Fruit fly (Drosophila melanogaster): Measurements from ENCODE around the gene PGRP-SA.

PGRP-SA gene

DNA sequence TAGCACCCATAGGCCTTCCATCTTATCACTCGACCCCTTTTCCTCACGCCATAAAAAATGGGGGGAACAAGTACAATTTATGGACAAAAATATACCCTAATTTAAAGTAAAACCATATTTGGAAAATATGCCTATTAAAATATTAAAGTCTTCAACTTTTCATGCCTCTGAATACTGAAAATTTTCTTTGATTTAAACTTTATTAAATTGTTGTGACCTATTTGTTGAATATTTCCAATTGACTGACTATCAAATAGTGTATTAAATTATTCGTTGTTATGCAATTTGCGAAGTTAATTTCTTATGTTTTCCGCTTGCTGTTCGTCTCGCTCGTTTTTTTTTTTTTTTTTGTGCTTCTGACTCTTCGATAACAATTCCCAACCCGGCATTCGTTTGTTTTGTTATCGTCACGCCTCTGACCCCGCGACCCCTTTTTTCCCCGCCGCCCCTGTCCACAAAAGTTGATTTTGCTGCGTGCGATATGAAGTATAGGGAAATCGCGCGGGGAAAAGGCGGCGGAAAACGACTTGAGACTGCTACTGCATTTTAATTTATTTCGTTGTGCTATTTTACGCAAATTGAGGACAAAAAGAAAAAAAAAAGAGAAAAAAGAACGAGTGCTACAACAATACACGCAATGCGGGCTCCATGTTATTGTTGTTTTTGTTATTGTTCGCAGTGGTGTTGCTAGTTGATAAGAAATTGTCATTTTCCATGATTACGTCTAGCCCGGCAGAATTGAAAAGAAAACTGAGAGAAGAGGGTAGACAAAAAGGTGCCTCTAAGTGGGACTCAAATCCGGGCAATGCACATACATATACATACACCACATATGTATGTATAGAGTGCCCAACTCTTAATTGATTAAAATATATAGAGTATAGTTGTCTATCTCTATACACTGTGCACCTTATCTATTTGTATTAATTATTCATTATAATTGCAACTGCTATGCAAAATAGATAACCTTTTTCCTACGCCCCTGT lies 39.6 kb upstream of the PGRP-SA start (continued):
- TF ChIP-seq nerfin-2 (GFP tag; IDR thresholded peaks at IDR 0.05; ENCODE audit: partially characterized antibody) (no peak), CG8924 (tag; optimal IDR thresholded peaks at IDR 0.05) (peak; percentile 76), crp (GFP tag; optimal IDR thresholded peaks at IDR 0.05) (no peak), dpn (GFP tag; optimal IDR thresholded peaks at IDR 0.05) (peak; percentile 38 to 51), CG17385 (GFP tag; optimal IDR thresholded peaks at IDR 0.05) (peak; percentile 62), CG13894 (tag; optimal IDR thresholded peaks at IDR 0.05) (no peak), CG8388 (GFP tag; optimal IDR thresholded peaks at IDR 0.05) (peak; percentile 66), HLH3B (GFP tag; IDR thresholded peaks at IDR 0.05) (peak; percentile 73), tx (GFP tag; optimal IDR thresholded peaks at IDR 0.05) (no peak), CG10321 (GFP tag; IDR thresholded peaks at IDR 0.05) (no peak), Aef1 (GFP tag; IDR thresholded peaks at IDR 0.05) (0 out of 3 replicates have a peak, but pooled peaks have one; percentile 52), Blimp-1 (GFP tag; optimal IDR thresholded peaks at IDR 0.05) (peak; percentile 74), CG1529 (GFP tag; optimal IDR thresholded peaks at IDR 0.05) (peak; percentile 33), lmd (GFP tag; IDR thresholded peaks at IDR 0.05) (peak; percentile 56), Atf6 (GFP tag; IDR thresholded peaks at IDR 0.05) (peak; percentile 56; the same call in 1 of the 2 replicates), HLH4C (GFP tag; IDR thresholded peaks at IDR 0.05; ENCODE audit: partially characterized antibody) (no peak), Dref (GFP tag; IDR thresholded peaks at IDR 0.05) (no peak), CG8359 (GFP tag; optimal IDR thresholded peaks at IDR 0.05; ENCODE audit: borderline replicate concordance) (no peak), zfh2 (GFP tag; optimal IDR thresholded peaks at IDR 0.05) (no peak), az2 (GFP tag; optimal IDR thresholded peaks at IDR 0.05) (peak; percentile 66), Rx (GFP tag; IDR thresholded peaks at IDR 0.05) (no peak), ham (GFP tag; IDR thresholded peaks at IDR 0.05) (no peak), Deaf1 (tag; optimal IDR thresholded peaks at IDR 0.05) (peak; percentile 48), CG42726 (GFP tag; IDR thresholded peaks at IDR 0.05; ENCODE audit: partially characterized antibody) (no peak), CG11695 (GFP tag; IDR thresholded peaks at IDR 0.05) (peak; percentile 88), gt (GFP tag; IDR thresholded peaks at IDR 0.05) (no peak), Hr78 (GFP tag; optimal IDR thresholded peaks at IDR 0.05) (peak in 1 of 2 experiments; percentile 97), CG10654 (GFP tag; optimal IDR thresholded peaks at IDR 0.05) (peak; percentile 32), phol (tag; optimal IDR thresholded peaks at IDR 0.05) (peak; percentile 74), fd96Cb (tag; optimal IDR thresholded peaks at IDR 0.05) (peak; percentile 67), CG31365 (tag; optimal IDR thresholded peaks at IDR 0.05) (no peak), H2.0 (GFP tag; IDR thresholded peaks at IDR 0.05) (peak; percentile 34; the same call in 1 of the 2 replicates), otp (GFP tag; IDR thresholded peaks at IDR 0.05) (no peak), sima (GFP tag; optimal IDR thresholded peaks at IDR 0.05) (no peak), gsb (GFP tag; IDR thresholded peaks at IDR 0.05) (no peak)

DNA sequence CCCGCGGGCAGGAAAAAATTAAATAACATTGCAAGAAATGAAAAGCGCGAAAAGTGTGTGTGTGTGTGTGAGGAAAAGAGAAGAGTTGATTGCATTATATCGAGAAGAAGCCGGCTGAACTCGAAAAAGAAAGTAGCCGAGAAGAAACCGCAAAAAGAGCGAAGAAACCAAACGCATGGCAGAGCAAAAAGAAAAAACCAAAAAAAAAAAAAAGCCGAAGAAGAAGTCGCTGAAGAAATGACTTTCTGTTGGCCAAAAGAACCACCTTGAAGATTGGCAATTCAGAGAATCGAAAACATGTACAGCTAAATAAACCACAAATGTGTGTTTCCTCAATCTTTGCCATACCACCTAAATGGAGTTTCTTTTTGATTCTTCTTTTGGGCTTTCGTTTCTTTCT lies 37.5 kb upstream of the PGRP-SA start:
- TF ChIP-seq CG5245 (GFP tag; optimal IDR thresholded peaks at IDR 0.05): no peak
- TF ChIP-seq kay (GFP tag; optimal IDR thresholded peaks at IDR 0.05): no peak
- TF ChIP-seq NC2α (GFP tag; optimal IDR thresholded peaks at IDR 0.05): no peak
- no peak for TF ChIP-seq CG31441 (GFP tag; IDR thresholded peaks at IDR 0.05)
- no peak for TF ChIP-seq CG9727 (GFP tag; optimal IDR thresholded peaks at IDR 0.05)
- no peak for TF ChIP-seq CG11093 (GFP tag; IDR thresholded peaks at IDR 0.05)
- TF ChIP-seq lbe (GFP tag; optimal IDR thresholded peaks at IDR 0.05): no peak
- TF ChIP-seq trem (tag; optimal IDR thresholded peaks at IDR 0.05): no peak
- no peak for TF ChIP-seq Max (GFP tag; optimal IDR thresholded peaks at IDR 0.05)
- TF ChIP-seq CG6791 (GFP tag; IDR thresholded peaks at IDR 0.05; ENCODE audit: partially characterized antibody): no peak
- TF ChIP-seq CG1529 (GFP tag; optimal IDR thresholded peaks at IDR 0.05): no peak
- no peak for TF ChIP-seq shn (GFP tag; optimal IDR thresholded peaks at IDR 0.05)
- no peak for TF ChIP-seq prd (optimal IDR thresholded peaks at IDR 0.05)
- no peak for TF ChIP-seq prd (GFP tag; IDR thresholded peaks at IDR 0.05)
- TF ChIP-seq Scr (GFP tag; IDR thresholded peaks at IDR 0.05; ENCODE audit: partially characterized antibody): no peak
